Worm (Caenorhabditis elegans) whole organism, L4 larva: Measurements from ENCODE around the gene F16G10.7.

Experiments
- F49E8.2 ChIP-seq: sonication (generic microtip); optimal IDR thresholded peaks from 2 replicates; lab custom pipeline; 2016; ENCODE audit warnings: missing compliant biosample characterization, mild to moderate bottlenecking, missing genetic modification characterization, borderline replicate concordance
- ZK546.5 ChIP-seq, 2 experiments: sonication (generic microtip); optimal IDR thresholded peaks; 2 replicates each; lab custom pipeline; 2017; ENCODE audit warnings: missing biosample characterization in 2 of 2, missing genetic modification characterization in 2 of 2
- daf-12 ChIP-seq: fragments of 150-350 bp; optimal IDR thresholded peaks from 2 replicates; lab custom pipeline; 2014; ENCODE audit warnings: missing biosample characterization, missing genetic modification reagents, missing genetic modification characterization
- egl-27 ChIP-seq: sonication (generic microtip); optimal IDR thresholded peaks from 3 replicates; lab custom pipeline; 2017; ENCODE audit warnings: missing biosample characterization, missing genetic modification reagents, missing genetic modification characterization
- madf-9 ChIP-seq: fragments of 200-800 bp; sonication (Bioruptor generic); conservative IDR thresholded peaks from 2 replicates; pipeline ENCODE4 v1.3.6; 2022; ENCODE audit warnings: missing genetic modification reagents, missing genetic modification characterization, missing compliant biosample characterization
- mep-1 ChIP-seq: fragments of 150-350 bp; sonication (generic microtip); optimal IDR thresholded peaks from 3 replicates; lab custom pipeline; 2014; ENCODE audit warnings: missing biosample characterization, missing genetic modification characterization
- nhr-28 ChIP-seq: fragments of 150-350 bp; optimal IDR thresholded peaks from 2 replicates; lab custom pipeline; 2014; ENCODE audit warnings: missing biosample characterization, missing genetic modification characterization
- nhr-41 ChIP-seq: fragments of 200-800 bp; sonication (Bioruptor generic); IDR thresholded peaks from 2 replicates; pipeline ENCODE4 v1.3.6; 2022; ENCODE audit warnings: missing genetic modification reagents, missing genetic modification characterization, missing compliant biosample characterization
- php-3 ChIP-seq: fragments of 200-800 bp; sonication (Bioruptor generic); IDR thresholded peaks from 2 replicates; pipeline ENCODE4 v1.3.6; 2022; ENCODE audit warnings: missing genetic modification reagents, missing genetic modification characterization, missing compliant biosample characterization
- unc-130 ChIP-seq: sonication (generic microtip); optimal IDR thresholded peaks from 2 replicates; lab custom pipeline; 2016; ENCODE audit warnings: missing genetic modification reagents, missing genetic modification characterization, missing compliant biosample characterization
- ztf-11 ChIP-seq: fragments of 150-350 bp; optimal IDR thresholded peaks from 2 replicates; lab custom pipeline; 2014; ENCODE audit warnings: missing biosample characterization, missing genetic modification characterization

DNA sequence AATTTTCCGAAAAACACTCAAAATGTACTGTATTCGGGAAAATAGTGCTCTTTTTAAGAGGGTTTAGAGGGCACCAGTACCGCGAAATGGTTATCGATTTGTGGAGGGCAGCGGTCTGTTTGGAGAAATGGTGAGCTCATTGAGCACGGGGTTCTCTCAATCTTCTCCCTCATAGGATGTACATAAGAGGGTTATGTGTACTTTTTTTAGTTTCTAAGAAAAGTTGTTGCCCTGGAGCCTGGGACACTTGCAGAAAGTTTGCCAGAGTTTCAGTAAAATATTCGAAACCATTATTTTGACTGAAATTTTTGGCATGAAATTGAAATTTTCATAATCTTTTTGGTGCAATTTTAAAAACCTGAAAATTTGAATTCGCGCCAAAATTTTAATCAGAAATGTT, 27.5 kb downstream of the F16G10.7 start, which contains the start of gene F43C11.10:
- no peak for TF ChIP-seq egl-27
- no peak for TF ChIP-seq madf-9 (GFP tag; lab: Robert Waterston, UW)
- TF ChIP-seq unc-130 (GFP tag; lab: Kevin White, UChicago) = no peak
- TF ChIP-seq ztf-11 (tag; lab: Kevin White, UChicago) = no peak
- no peak for TF ChIP-seq F49E8.2 (tag; lab: Kevin White, UChicago)
- no peak for TF ChIP-seq ZK546.5 (tag; optimal IDR thresholded peaks at IDR 0.05; lab: Kevin White, UChicago)
- no peak for TF ChIP-seq php-3
- TF ChIP-seq daf-12 (tag; lab: Kevin White, UChicago) = no peak
- TF ChIP-seq nhr-41 (GFP tag; lab: Robert Waterston, UW) = no peak
- TF ChIP-seq nhr-28 = no peak
- TF ChIP-seq mep-1 (tag; lab: Kevin White, UChicago) = no peak
